Worm (Caenorhabditis elegans) whole organism, L4/young adult: Measurements from ENCODE around the gene far-1.
A peak's percentile ranks its signal among the peaks of the same experiment; 100 is the strongest.

ENCODE experiments used
- W03F9.2 ChIP-seq: fragments of 150-350 bp; optimal IDR thresholded peaks from 2 replicates; lab custom pipeline; 2014; ENCODE audit warnings: missing biosample characterization, missing genetic modification characterization
- dao-5 ChIP-seq: sonication (generic microtip); optimal IDR thresholded peaks from 2 replicates; lab custom pipeline; 2016; ENCODE audit warnings: missing genotype, missing genetic modification characterization, moderate library complexity, missing compliant biosample characterization
- him-1 ChIP-seq: sonication (generic microtip); optimal IDR thresholded peaks from 2 replicates; lab custom pipeline; 2016; ENCODE audit warnings: missing genotype, missing genetic modification reagents, missing genetic modification characterization, missing compliant biosample characterization

far-1 gene

DNA sequence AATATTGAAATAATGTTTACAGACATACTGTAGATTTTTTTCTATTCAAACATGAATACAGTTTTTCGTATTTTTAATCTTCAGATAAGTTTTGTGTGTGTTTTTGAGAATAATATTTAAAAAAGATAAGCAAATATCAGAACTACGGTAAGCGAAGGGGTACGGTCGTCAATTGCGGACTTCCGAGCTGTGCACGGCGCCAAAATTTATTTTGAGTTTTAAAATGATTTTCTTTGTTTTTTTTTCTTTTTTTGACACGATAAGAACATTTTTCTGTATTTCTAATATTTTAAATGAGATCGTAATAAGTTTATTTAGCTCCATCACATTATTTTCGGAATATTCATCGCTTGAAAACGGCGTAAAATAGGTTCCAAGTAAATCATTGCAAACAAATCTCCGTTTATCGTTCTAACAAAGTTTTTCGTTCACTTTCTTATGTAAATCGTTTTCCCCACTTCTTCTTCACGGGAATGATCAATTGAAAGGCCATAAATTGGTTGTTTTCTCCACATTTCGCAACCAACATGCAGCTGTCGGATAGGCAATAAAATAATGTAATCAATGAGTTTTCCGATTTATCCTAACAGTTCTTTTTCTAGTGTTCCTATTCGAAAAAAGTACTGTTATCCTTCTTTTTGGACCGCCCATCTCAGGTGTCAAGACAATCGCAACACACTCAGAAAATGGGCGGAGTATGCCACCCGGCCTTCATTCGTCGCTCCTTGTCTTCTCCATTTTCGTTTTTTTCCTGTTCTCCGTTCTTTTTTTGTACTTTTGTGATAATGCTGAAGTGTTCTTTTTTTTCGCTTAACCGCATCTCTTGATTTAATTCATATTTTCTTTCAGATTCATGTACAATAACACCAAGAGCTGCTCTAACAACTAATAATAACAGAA is 10.7 kb upstream of the far-1 start, which contains the start of gene glp-1:
Gene glp-1 (plus strand): TSS at position 850 of the 900 bp plus-strand sequence.
- no peak for TF ChIP-seq him-1 (tag; lab: Kevin White, UChicago)

DNA sequence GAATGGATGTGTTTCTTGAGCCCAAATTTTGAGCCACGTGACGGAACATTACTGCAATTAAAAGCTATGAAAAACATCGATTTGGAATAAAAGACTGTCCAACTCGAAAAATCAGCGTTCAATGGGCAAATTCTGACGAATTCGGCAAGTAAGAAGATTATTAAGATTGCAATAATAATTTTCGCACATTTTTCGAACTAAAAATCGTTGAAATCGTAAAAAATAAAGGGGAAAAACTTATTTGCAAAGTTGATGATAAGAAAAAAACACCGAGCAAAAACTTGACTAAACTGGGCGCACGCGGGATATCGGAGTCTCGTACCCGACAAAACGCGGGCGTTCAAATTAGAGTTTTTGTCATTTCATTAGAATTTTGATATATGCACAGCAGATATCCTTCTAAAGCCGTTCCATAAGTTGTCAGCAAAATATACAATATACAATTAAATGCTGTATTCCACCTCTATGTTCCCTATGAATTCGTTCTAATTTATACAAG is 8.4 kb upstream of the far-1 start, which contains the start of the genes mccc-2 and mrpl-44:
Gene mccc-2 (minus strand): TSS at position 51 of the 499 bp plus-strand sequence.
Gene mrpl-44 (minus strand): TSS at position 51 of the 499 bp plus-strand sequence.
- TF ChIP-seq him-1 (tag; lab: Kevin White, UChicago): no peak
- TF ChIP-seq dao-5 (tag; lab: Kevin White, UChicago): no peak
- TF ChIP-seq W03F9.2 (tag; lab: Kevin White, UChicago): no peak

DNA sequence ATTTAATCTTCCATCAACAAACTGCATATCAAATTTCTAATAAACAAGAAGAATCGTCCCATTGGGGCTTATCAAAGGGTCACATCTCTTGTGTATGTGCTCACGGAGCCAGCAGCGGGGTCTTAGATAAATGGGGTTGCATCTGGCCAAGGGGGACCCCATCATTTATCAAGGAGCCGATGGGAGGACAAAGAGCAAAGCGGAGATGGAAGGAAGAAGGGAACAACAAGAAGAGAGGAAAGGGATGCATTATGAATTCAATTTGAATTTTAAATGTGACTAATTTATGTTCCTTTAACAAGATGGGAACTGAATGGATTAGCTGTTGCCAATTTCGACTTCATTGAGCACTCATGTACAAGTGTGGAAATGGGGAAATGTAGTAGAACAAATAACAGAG is 3.4 kb upstream of the far-1 start:
- no peak for TF ChIP-seq dao-5 (tag; lab: Kevin White, UChicago)
- peak; percentile 17 for TF ChIP-seq him-1 (tag; lab: Kevin White, UChicago)
- TF ChIP-seq W03F9.2 (tag; lab: Kevin White, UChicago): no peak

DNA sequence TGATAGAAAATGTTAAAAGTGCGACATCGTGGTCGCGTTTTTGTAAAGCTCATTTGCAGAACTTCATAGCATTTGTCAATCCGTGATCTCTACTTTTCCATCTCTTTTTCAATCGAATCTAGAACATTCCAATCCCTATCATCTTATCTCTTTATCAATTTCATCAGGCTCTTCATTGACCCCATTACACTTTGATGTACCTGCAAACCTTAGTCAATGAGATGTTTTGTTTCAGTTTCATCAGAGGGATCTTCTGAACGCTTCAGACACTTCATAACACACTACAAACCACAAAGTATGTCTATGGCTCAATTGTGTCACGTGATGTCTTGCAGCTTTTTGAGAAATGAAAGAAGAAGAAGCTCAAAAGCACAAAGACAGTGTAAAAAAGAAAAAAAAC is 2.1 kb upstream of the far-1 start:
- TF ChIP-seq dao-5 (tag; lab: Kevin White, UChicago) (no peak), W03F9.2 (tag; lab: Kevin White, UChicago) (no peak), him-1 (tag; lab: Kevin White, UChicago) (no peak)

DNA sequence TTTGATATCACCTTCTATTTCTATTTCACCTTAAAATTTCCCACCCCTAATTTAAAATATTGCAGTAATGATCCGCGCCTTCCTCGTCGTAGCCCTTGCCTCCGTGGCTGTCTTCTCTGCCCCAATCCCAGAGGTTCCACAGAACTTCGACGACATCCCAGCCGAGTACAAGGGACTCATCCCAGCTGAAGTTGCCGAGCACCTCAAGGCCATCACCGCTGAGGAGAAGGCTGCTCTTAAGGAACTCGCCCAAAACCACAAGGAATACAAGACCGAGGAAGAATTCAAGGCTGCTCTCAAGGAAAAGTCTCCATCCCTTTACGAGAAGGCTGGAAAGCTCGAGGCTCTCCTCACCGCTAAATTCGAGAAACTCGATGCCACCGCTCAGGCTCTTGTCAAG is 784 bp upstream of the far-1 start, which contains the start of gene far-2:
Gene far-2 (plus strand): TSS at position 66 of the 400 bp plus-strand sequence.
- TF ChIP-seq W03F9.2 (tag; lab: Kevin White, UChicago) (no peak), dao-5 (tag; lab: Kevin White, UChicago) (no peak), him-1 (tag; lab: Kevin White, UChicago) (no peak)

DNA sequence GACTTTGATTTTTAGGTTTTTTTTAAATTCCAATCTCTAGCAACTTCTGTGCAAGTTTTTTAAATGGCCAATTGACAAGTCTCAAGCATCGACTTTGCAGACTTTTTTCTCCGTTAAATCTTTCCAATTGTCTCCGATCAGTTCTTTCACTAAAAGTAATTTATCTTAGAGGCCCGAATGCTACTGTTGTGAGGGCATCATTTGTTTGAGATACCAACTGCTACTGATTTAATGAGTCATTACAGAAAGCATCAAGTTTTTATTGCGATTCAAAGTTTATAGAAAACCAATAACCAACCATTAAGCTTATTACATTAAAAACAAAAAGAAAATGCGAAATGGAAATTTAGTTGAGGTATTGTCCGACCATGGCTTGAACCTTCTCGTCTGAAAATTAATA is 852 bp downstream of the far-1 start:
- TF ChIP-seq him-1 (tag; lab: Kevin White, UChicago) (no peak), W03F9.2 (tag; lab: Kevin White, UChicago) (no peak), dao-5 (tag; lab: Kevin White, UChicago) (no peak)

DNA sequence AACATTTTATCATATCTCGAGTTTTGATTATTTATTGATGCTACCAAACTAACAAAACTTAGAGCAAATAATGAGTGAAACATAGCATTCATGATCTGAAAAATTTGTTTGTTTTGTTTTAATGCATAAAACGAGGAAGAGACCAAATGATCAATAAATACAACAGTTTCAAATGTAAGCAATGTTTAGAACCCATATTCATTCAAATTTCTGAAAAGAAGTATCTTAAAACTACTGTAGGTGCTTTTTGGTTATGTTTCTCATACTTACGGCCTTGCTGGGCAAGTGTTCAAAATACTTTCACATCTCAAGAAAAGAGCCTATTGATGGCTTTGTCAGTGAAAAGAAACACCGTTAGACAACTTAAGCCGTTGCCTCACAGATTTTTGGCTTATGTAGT is 3.3 kb downstream of the far-1 start, which contains the start of gene F02A9.1:
Gene F02A9.1 (minus strand): TSS at position 101 of the 400 bp plus-strand sequence.
- TF ChIP-seq W03F9.2 (tag; lab: Kevin White, UChicago): no peak
- TF ChIP-seq him-1 (tag; lab: Kevin White, UChicago): no peak
- no peak for TF ChIP-seq dao-5 (tag; lab: Kevin White, UChicago)

DNA sequence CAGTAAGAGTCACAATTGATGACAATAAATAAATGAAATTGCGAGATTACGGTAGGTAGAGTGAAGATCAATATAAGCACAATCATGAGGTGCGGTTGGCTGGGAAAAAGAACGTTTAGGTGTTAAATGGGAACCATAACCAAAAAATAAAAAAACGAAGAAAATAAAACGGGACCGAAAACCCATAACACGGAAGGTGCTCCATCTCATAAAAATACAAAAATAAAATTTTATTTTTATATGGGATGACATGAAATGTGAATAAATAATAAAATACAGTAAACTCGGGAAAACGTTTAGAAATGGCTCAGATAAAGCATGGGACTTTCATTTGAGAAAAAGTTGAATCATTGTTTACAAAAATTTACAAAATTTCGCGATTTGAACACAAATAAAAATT is 5.4 kb downstream of the far-1 start, which contains the start of gene F02A9.7:
Gene F02A9.7 (minus strand): TSS at position 101 of the 400 bp plus-strand sequence.
- TF ChIP-seq dao-5 (tag; lab: Kevin White, UChicago): no peak
- TF ChIP-seq W03F9.2 (tag; lab: Kevin White, UChicago): no peak
- TF ChIP-seq him-1 (tag; lab: Kevin White, UChicago): no peak

DNA sequence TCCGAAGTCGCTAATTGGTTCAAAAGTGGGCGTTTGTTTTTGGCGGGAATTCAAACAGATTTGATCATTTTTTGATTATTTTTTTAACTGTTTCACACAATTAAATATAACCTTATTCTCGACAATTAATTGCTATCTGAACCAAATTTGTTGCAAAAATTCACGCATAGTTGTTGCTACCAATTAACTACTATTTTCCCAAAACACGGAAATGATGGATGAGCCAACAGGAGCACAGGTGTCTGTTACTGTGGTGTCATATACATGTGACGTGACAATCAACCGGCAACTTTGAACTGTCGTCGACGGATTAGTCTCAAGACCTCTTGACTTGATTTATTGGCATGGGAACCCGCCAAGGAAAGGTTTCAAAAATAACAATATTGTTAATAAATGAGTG is 8.3 kb downstream of the far-1 start:
- TF ChIP-seq dao-5 (tag; lab: Kevin White, UChicago) (no peak), W03F9.2 (tag; lab: Kevin White, UChicago) (no peak), him-1 (tag; lab: Kevin White, UChicago) (no peak)

DNA sequence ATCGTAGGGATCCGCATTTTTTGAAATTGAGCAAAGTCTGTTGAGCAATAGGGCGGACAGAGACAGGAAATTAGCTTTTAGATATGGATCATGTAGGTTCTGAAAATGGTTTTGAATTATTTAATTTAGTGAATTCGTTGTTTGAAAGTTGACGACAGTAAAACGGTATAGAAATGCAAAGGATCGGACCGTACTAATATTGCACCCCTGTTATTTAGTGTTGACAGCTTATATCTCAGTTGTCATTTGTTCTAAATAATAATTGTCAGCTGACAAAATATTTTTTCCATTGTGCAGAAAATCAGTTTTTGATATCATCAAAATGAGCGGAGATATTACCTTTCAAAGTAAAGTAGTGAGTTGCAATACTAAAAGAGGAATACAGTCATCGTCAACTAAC is 9.6 kb downstream of the far-1 start, which contains the start of gene lin-12:
Gene lin-12 (minus strand): TSS at position 101 of the 400 bp plus-strand sequence.
- TF ChIP-seq dao-5 (tag; lab: Kevin White, UChicago): no peak

DNA sequence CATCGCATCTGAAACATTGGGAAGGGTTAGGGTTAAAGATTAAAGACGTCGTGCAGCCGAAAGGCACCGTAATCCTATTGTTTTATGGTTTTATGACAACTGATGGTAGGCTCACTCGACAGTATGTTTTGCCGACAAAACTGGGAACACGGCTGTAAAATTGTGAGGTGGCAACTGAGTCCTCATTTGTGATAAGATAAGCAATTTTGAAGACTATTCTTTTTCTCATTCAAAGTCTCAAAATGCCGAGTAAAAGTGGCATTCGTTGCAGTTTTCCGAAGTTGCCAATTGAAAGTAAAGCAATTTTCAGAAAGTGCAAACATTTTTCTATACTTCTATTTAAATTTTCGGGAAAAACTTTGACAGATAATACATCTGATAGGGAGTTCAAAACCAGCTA is 11.3 kb downstream of the far-1 start:
- TF ChIP-seq W03F9.2 (tag; lab: Kevin White, UChicago) (no peak), dao-5 (tag; lab: Kevin White, UChicago) (no peak), him-1 (tag; lab: Kevin White, UChicago) (no peak)

DNA sequence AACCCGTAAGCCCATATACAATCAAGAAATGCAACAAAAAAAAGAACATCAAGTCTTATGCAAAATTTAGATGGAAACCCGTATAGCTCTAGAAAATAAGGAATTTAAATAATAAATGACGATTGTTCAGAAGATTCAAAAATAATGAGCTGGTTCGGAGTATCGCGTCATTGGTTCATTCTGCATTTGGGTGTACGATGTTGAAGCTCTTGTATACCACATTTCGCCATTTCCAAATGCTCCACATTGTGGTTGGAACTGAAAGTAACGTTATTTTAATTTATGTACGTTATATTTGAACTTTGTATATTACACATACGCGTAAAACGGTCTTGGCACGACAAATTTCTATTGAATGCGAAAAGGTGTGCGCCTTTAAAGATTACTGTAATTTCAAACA is 20.7 kb downstream of the far-1 start:
- TF ChIP-seq him-1 (tag; lab: Kevin White, UChicago) (no peak), W03F9.2 (tag; lab: Kevin White, UChicago) (no peak), dao-5 (tag; lab: Kevin White, UChicago) (no peak)

DNA sequence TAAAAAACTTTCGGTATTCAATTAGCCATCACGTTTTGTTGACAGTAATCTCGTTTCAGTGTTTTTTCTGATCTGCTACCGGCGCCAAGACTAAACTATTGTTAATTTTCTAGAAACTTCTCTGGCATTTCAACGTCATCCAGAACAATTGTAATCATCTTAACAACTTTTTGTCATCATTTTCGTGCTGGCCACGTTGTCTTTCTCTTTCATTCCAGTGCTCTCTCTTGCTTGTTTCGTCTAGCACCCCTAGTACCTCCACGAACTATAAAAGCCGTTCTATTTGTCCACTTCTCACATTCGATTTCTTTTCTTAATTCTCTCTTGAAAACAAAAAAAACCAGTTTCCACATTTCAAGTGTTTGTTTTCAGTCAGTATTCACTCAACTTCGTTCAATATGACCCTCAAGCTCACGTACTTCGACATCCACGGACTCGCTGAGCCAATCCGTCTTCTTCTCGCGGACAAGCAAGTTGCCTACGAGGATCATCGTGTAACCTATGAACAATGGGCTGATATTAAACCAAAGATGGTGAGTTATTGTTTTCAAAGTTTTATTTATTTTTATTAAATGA is 21.9 kb downstream of the far-1 start, which contains the start of gene gst-1:
Gene gst-1 (plus strand): TSS at position 373 of the 576 bp plus-strand sequence.
- no peak for TF ChIP-seq him-1 (tag; lab: Kevin White, UChicago)
- TF ChIP-seq W03F9.2 (tag; lab: Kevin White, UChicago): peak; percentile 38
- no peak for TF ChIP-seq dao-5 (tag; lab: Kevin White, UChicago)
